Worm (Caenorhabditis elegans) whole organism, early embryonic: ENCODE data around the gene ZK218.5.

Experiments used
- aly-1 ChIP-seq: sonication (generic microtip); optimal IDR thresholded peaks from 2 replicates; lab custom pipeline; 2016; ENCODE audit warnings: missing genetic modification characterization, missing compliant biosample characterization
- ama-1 ChIP-seq: fragments of 150-350 bp; optimal IDR thresholded peaks from 2 replicates; lab custom pipeline; 2014
- ceh-13 ChIP-seq: fragments of 200-800 bp; sonication (Bioruptor generic); optimal IDR thresholded peaks from 2 replicates; lab custom pipeline; 2018; ENCODE audit warnings: mild to moderate bottlenecking, missing genetic modification characterization, missing compliant biosample characterization
- ets-7 ChIP-seq: sonication (generic microtip); optimal IDR thresholded peaks from 2 replicates; lab custom pipeline; 2016; ENCODE audit warnings: missing genotype, missing genetic modification characterization, missing compliant biosample characterization
- flt-1 ChIP-seq: fragments of 200-800 bp; sonication (Bioruptor generic); IDR thresholded peaks from 2 replicates; pipeline ENCODE4 v1.3.6; 2022; ENCODE audit warnings: missing genetic modification characterization, missing compliant biosample characterization
- pes-1 ChIP-seq: fragments of 200-800 bp; sonication (Bioruptor generic); IDR thresholded peaks from 2 replicates; pipeline ENCODE4 v1.3.6; 2022; ENCODE audit warnings: missing genetic modification reagents, missing genetic modification characterization, missing compliant biosample characterization
- scrt-1 ChIP-seq: fragments of 200-800 bp; sonication (Bioruptor generic); IDR thresholded peaks from 2 replicates; pipeline ENCODE4 v1.3.6; 2022; ENCODE audit warnings: missing genetic modification characterization, missing compliant biosample characterization
- tbx-11 ChIP-seq: fragments of 200-800 bp; sonication (Bioruptor generic); IDR thresholded peaks from 2 replicates; pipeline ENCODE4 v1.3.6; 2022; ENCODE audit warnings: missing genetic modification characterization, missing compliant biosample characterization
- tbx-37 ChIP-seq: fragments of 200-800 bp; sonication (Bioruptor generic); conservative IDR thresholded peaks from 2 replicates; pipeline ENCODE4 v1.3.6; 2022; ENCODE audit warnings: missing genetic modification reagents, missing genetic modification characterization, missing compliant biosample characterization

DNA sequence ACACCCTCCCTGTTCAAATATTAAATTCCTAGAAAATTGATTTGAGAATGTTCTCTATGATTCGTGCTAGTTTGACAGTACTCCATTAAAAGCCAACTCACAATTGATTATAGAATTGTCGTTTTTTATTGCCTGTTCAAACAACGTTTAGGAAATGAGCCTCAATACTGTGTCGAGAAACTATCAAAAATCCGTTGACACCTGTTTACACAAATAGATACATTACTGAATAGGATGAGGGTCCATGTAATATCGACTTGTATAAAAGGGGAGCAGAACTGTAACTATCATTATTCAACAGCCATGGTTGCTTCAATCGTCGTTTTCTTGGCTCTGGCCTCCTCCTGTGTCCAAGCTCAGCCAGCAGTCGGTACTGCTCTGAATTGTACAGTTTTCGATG is at the start of gene ZK218.5:
- TF ChIP-seq scrt-1 (GFP tag; lab: Robert Waterston, UW) (no peak), ama-1 (lab: Kevin White, UChicago) (no peak), aly-1 (no peak), ceh-13 (GFP tag; lab: Kevin White, UChicago) (no peak), flt-1 (no peak), pes-1 (no peak), tbx-37 (GFP tag; lab: Robert Waterston, UW) (no peak), ets-7 (tag; lab: Kevin White, UChicago) (no peak), tbx-11 (GFP tag; lab: Robert Waterston, UW) (no peak)
